Fruit fly (Drosophila melanogaster) whole organism, prepupa: ENCODE measurements around the gene mh.

Experiments used
- CG10669 ChIP-seq: fragments of 200-800 bp; sonication (Bioruptor generic); optimal IDR thresholded peaks from 3 replicates; lab custom pipeline; 2018; ENCODE audit warnings: missing biosample characterization, mild to moderate bottlenecking, missing genetic modification characterization, moderate library complexity
- CG11294 ChIP-seq: fragments of 200-800 bp; sonication (Bioruptor generic); IDR thresholded peaks from 2 replicates; pipeline ENCODE4 v1.3.6; 2022; ENCODE audit warnings: missing biosample characterization, missing genetic modification characterization
- CG11902 ChIP-seq: fragments of 200-800 bp; sonication (Bioruptor generic); optimal IDR thresholded peaks from 3 replicates; lab custom pipeline; 2016; ENCODE audit warnings: missing biosample characterization, missing genetic modification characterization
- CG3032 ChIP-seq: fragments of 200-800 bp; optimal IDR thresholded peaks from 2 replicates; lab custom pipeline; 2019; ENCODE audit warnings: missing biosample characterization, mild to moderate bottlenecking, missing genetic modification characterization, moderate library complexity
- CG32006 ChIP-seq: fragments of 200-800 bp; sonication (Bioruptor generic); optimal IDR thresholded peaks from 3 replicates; lab custom pipeline; 2017; ENCODE audit warnings: missing biosample characterization, mild to moderate bottlenecking, missing genetic modification characterization
- CG8632 ChIP-seq: fragments of 200-800 bp; sonication (Bioruptor generic); optimal IDR thresholded peaks from 3 replicates; lab custom pipeline; 2016; ENCODE audit warnings: missing biosample characterization, missing genetic modification characterization
- Ets96B ChIP-seq: fragments of 200-800 bp; optimal IDR thresholded peaks from 2 replicates; lab custom pipeline; 2019; ENCODE audit warnings: missing biosample characterization, mild to moderate bottlenecking, missing genetic modification characterization, moderate library complexity
- Hr39 ChIP-seq: fragments of 200-800 bp; sonication (Bioruptor generic); optimal IDR thresholded peaks from 2 replicates; lab custom pipeline; 2016; ENCODE audit warnings: missing biosample characterization, missing genetic modification characterization
- OdsH ChIP-seq: fragments of 200-800 bp; sonication (Bioruptor generic); optimal IDR thresholded peaks from 3 replicates; lab custom pipeline; 2016; ENCODE audit warnings: missing biosample characterization, missing genetic modification characterization
- esn ChIP-seq: fragments of 200-800 bp; sonication (Bioruptor generic); optimal IDR thresholded peaks from 2 replicates; lab custom pipeline; 2016; ENCODE audit warnings: missing biosample characterization, mild to moderate bottlenecking, missing genetic modification characterization, moderate library complexity
- fd85E ChIP-seq: fragments of 200-800 bp; sonication (Bioruptor generic); optimal IDR thresholded peaks from 3 replicates; lab custom pipeline; 2016; ENCODE audit warnings: missing biosample characterization, missing genetic modification characterization
- spab ChIP-seq: fragments of 200-800 bp; sonication (Bioruptor generic); optimal IDR thresholded peaks from 2 replicates; lab custom pipeline; 2017; ENCODE audit warnings: missing biosample characterization, mild to moderate bottlenecking, missing genetic modification characterization, missing genetic modification reagents
- topi ChIP-seq: fragments of 200-800 bp; sonication (Bioruptor generic); optimal IDR thresholded peaks from 3 replicates; lab custom pipeline; 2016; ENCODE audit warnings: missing biosample characterization, missing genetic modification characterization

DNA sequence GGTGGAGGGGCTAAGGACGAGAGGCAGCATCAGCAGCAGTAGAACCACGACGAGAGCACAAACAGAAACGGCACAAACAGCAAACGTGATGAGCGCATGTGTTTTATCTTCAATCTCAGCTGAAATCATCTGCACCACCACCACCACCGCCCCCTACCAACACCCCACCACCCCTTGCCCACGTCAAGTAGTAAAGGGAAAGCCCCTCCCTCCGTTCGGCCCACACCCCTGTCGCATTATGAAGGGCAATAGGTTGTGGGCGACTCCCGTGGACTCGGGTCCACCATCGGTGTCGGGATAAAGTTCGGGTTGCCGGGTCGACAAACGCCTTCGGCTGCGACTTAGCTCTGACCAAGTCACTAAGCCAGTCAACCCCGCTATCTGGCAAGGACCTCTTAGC lies 31.7 kb downstream of the mh start:
- TF ChIP-seq esn (GFP tag; lab: Kevin White, UChicago) (no peak), topi (GFP tag; lab: Kevin White, UChicago) (no peak), CG11902 (GFP tag; lab: Kevin White, UChicago) (no peak), Ets96B (no peak), CG11294 (GFP tag; lab: Robert Waterston, UW) (no peak), CG10669 (no peak), CG32006 (GFP tag; lab: Kevin White, UChicago) (no peak), fd85E (no peak), spab (GFP tag; lab: Kevin White, UChicago) (no peak), CG8632 (GFP tag; lab: Kevin White, UChicago) (no peak), CG3032 (tag; lab: Kevin White, UChicago) (no peak), Hr39 (GFP tag; lab: Kevin White, UChicago) (no peak), OdsH (GFP tag; lab: Kevin White, UChicago) (no peak)
